Fruit fly (Drosophila melanogaster) whole organism, embryonic: ENCODE data around the gene cmet.

ENCODE experiments used
- Atf-2 ChIP-seq: fragments of 200-800 bp; sonication (Bioruptor generic); optimal IDR thresholded peaks from 2 replicates; lab custom pipeline; 2016; ENCODE audit warnings: missing biosample characterization, missing genetic modification characterization
- Awh ChIP-seq: fragments of 200-800 bp; sonication (Bioruptor generic); IDR thresholded peaks from 2 replicates; pipeline ENCODE4, ENCODE4 v1.3.6; 2022; ENCODE audit warnings: missing biosample characterization, missing genetic modification characterization
- Bgb ChIP-seq: fragments of 200-800 bp; sonication (Bioruptor generic); IDR thresholded peaks from 2 replicates; pipeline ENCODE4 v1.3.6; 2022; ENCODE audit warnings: missing biosample characterization, missing genetic modification characterization; ENCODE audit not compliant: partially characterized antibody
- CG10209 ChIP-seq: fragments of 200-800 bp; sonication (Bioruptor generic); optimal IDR thresholded peaks from 3 replicates; lab custom pipeline; 2017; ENCODE audit warnings: missing biosample characterization, mild to moderate bottlenecking, missing genetic modification characterization, missing genetic modification reagents
- CG11085 ChIP-seq: fragments of 200-800 bp; sonication (Bioruptor generic); IDR thresholded peaks from 2 replicates; pipeline ENCODE4 v1.3.6; 2022; ENCODE audit warnings: missing biosample characterization, missing genetic modification characterization
- CG12071 ChIP-seq: fragments of 200-800 bp; sonication (Bioruptor generic); optimal IDR thresholded peaks from 3 replicates; lab custom pipeline; 2018; ENCODE audit warnings: missing biosample characterization, mild to moderate bottlenecking, missing genetic modification characterization
- CG12659 ChIP-seq: fragments of 200-800 bp; sonication (Bioruptor generic); optimal IDR thresholded peaks from 3 replicates; lab custom pipeline; 2017; ENCODE audit warnings: mild to moderate bottlenecking, missing biosample characterization, missing genetic modification reagents, missing genetic modification characterization
- CG13287 ChIP-seq: fragments of 200-800 bp; sonication (Bioruptor generic); IDR thresholded peaks from 2 replicates; pipeline ENCODE4 v1.3.6; 2022; ENCODE audit warnings: missing biosample characterization, missing genetic modification characterization; ENCODE audit not compliant: partially characterized antibody
- CG15601 ChIP-seq: fragments of 200-800 bp; sonication (Bioruptor generic); optimal IDR thresholded peaks from 3 replicates; lab custom pipeline; 2019; ENCODE audit warnings: missing biosample characterization, mild to moderate bottlenecking, missing genetic modification characterization, moderate library complexity
- CG17385 ChIP-seq: fragments of 200-800 bp; sonication (Bioruptor generic); optimal IDR thresholded peaks from 3 replicates; lab custom pipeline; 2018; ENCODE audit warnings: missing biosample characterization, mild to moderate bottlenecking, missing genetic modification characterization
- CG2889 ChIP-seq: fragments of 200-800 bp; sonication (Bioruptor generic); IDR thresholded peaks from 3 replicates; pipeline ENCODE4 v1.3.6; 2022; ENCODE audit warnings: missing biosample characterization, missing genetic modification characterization
- CG4617 ChIP-seq: fragments of 200-800 bp; sonication (Bioruptor generic); optimal IDR thresholded peaks from 3 replicates; lab custom pipeline; 2016; ENCODE audit warnings: missing biosample characterization, missing genetic modification characterization, borderline replicate concordance
- CG5245 ChIP-seq: fragments of 200-800 bp; sonication (Bioruptor generic); optimal IDR thresholded peaks from 3 replicates; lab custom pipeline; 2016; ENCODE audit warnings: missing biosample characterization, missing genetic modification characterization
- CG7556 ChIP-seq: fragments of 200-800 bp; sonication (Bioruptor generic); optimal IDR thresholded peaks from 2 replicates; lab custom pipeline; 2017; ENCODE audit warnings: missing biosample characterization, mild to moderate bottlenecking, missing genetic modification characterization
- CG9727 ChIP-seq: fragments of 200-800 bp; sonication (Bioruptor generic); optimal IDR thresholded peaks from 3 replicates; lab custom pipeline; 2017; ENCODE audit warnings: missing biosample characterization, mild to moderate bottlenecking, missing genetic modification characterization
- Dref ChIP-seq: fragments of 200-800 bp; sonication (Bioruptor generic); IDR thresholded peaks from 2 replicates; pipeline ENCODE4 v1.3.6; 2022; ENCODE audit warnings: missing biosample characterization, missing genetic modification characterization
- E2f2 ChIP-seq: fragments of 200-800 bp; sonication (Bioruptor generic); IDR thresholded peaks from 2 replicates; pipeline ENCODE4 v1.3.6; 2022; ENCODE audit warnings: missing biosample characterization, missing genetic modification characterization
- HLH4C ChIP-seq: fragments of 200-800 bp; sonication (Bioruptor generic); IDR thresholded peaks from 3 replicates; pipeline ENCODE4 v1.3.6; 2022; ENCODE audit warnings: missing biosample characterization, missing genetic modification characterization; ENCODE audit not compliant: partially characterized antibody
- Hey ChIP-seq: fragments of 200-800 bp; sonication (Bioruptor generic); optimal IDR thresholded peaks from 3 replicates; lab custom pipeline; 2018; ENCODE audit warnings: missing biosample characterization, mild to moderate bottlenecking, missing genetic modification characterization
- Hr51 ChIP-seq, 2 experiments: fragments of 200-800 bp; sonication (Bioruptor generic); optimal IDR thresholded peaks; 2 replicates in 1 of 2; 3 replicates in 1 of 2; lab custom pipeline; 2016 to 2018; ENCODE audit warnings: missing biosample characterization in 2 of 2, missing genetic modification characterization in 2 of 2, mild to moderate bottlenecking in 1 of 2, moderate library complexity in 1 of 2
- Hsf ChIP-seq: fragments of 200-800 bp; sonication (Bioruptor generic); optimal IDR thresholded peaks from 3 replicates; lab custom pipeline; 2016; ENCODE audit warnings: missing biosample characterization, missing genetic modification characterization
- Lpt ChIP-seq: fragments of >200 bp; optimal IDR thresholded peaks from 2 replicates; lab custom pipeline; 2018; ENCODE audit warnings: missing biosample characterization, missing genetic modification characterization
- MESR4 ChIP-seq: fragments of 200-800 bp; sonication (Bioruptor generic); optimal IDR thresholded peaks from 2 replicates; lab custom pipeline; 2018; ENCODE audit warnings: missing biosample characterization, mild to moderate bottlenecking, missing genetic modification characterization, moderate library complexity
- NfI ChIP-seq: fragments of 200-800 bp; sonication (Bioruptor generic); optimal IDR thresholded peaks from 3 replicates; lab custom pipeline; 2018; ENCODE audit warnings: missing biosample characterization, mild to moderate bottlenecking, missing genetic modification characterization, moderate library complexity
- Oli ChIP-seq: fragments of 200-800 bp; sonication (Bioruptor generic); optimal IDR thresholded peaks from 2 replicates; lab custom pipeline; 2018; ENCODE audit warnings: missing biosample characterization, mild to moderate bottlenecking, missing genetic modification characterization, moderate library complexity
- Poxn ChIP-seq: fragments of 200-800 bp; sonication (Bioruptor generic); IDR thresholded peaks from 2 replicates; pipeline ENCODE4 v1.3.6; 2022; ENCODE audit warnings: missing biosample characterization, missing genetic modification characterization
- Rx ChIP-seq: fragments of 200-800 bp; sonication (Bioruptor generic); IDR thresholded peaks from 2 replicates; pipeline ENCODE4 v1.3.6; 2022; ENCODE audit warnings: missing biosample characterization, missing genetic modification characterization
- al ChIP-seq: fragments of 200-800 bp; sonication (Bioruptor generic); IDR thresholded peaks from 2 replicates; pipeline ENCODE4 v1.3.6; 2022; ENCODE audit warnings: missing biosample characterization, missing genetic modification characterization
- ash1 ChIP-seq: fragments of 200-800 bp; sonication (Bioruptor generic); optimal IDR thresholded peaks from 2 replicates; lab custom pipeline; 2018; ENCODE audit warnings: missing biosample characterization, mild to moderate bottlenecking, missing genetic modification characterization
- cg ChIP-seq: fragments of 200-800 bp; sonication (Bioruptor generic); optimal IDR thresholded peaks from 3 replicates; lab custom pipeline; 2019; ENCODE audit warnings: missing biosample characterization, mild to moderate bottlenecking, missing genetic modification characterization, moderate library complexity
- danr ChIP-seq: fragments of 200-800 bp; sonication (Bioruptor generic); IDR thresholded peaks from 2 replicates; pipeline ENCODE4 v1.3.6; 2022; ENCODE audit warnings: missing biosample characterization, missing genetic modification characterization
- gce ChIP-seq: fragments of 200-800 bp; sonication (Bioruptor generic); IDR thresholded peaks from 3 replicates; pipeline ENCODE4 v1.3.6; 2022; ENCODE audit warnings: missing biosample characterization, missing genetic modification characterization
- gsb-n ChIP-seq: fragments of 200-800 bp; sonication (Bioruptor generic); optimal IDR thresholded peaks from 3 replicates; lab custom pipeline; 2018; ENCODE audit warnings: missing biosample characterization, mild to moderate bottlenecking, missing genetic modification characterization
- ind ChIP-seq: fragments of 200-800 bp; sonication (Bioruptor generic); optimal IDR thresholded peaks from 3 replicates; lab custom pipeline; 2016; ENCODE audit warnings: missing biosample characterization, missing genetic modification characterization
- inv ChIP-seq: fragments of 200-800 bp; sonication (Bioruptor generic); IDR thresholded peaks from 2 replicates; pipeline ENCODE4 v1.3.6; 2022; ENCODE audit warnings: missing biosample characterization, missing genetic modification characterization; ENCODE audit not compliant: partially characterized antibody
- knrl ChIP-seq: fragments of 200-800 bp; sonication (Bioruptor generic); IDR thresholded peaks from 3 replicates; pipeline ENCODE4 v1.3.6; 2022; ENCODE audit warnings: missing biosample characterization, missing genetic modification characterization; ENCODE audit not compliant: partially characterized antibody
- lilli ChIP-seq: fragments of 200-800 bp; sonication (Bioruptor generic); optimal IDR thresholded peaks from 3 replicates; lab custom pipeline; 2016; ENCODE audit warnings: missing biosample characterization, missing genetic modification characterization
- nerfin-1 ChIP-seq: fragments of 200-800 bp; sonication (Bioruptor generic); optimal IDR thresholded peaks from 3 replicates; lab custom pipeline; 2019; ENCODE audit warnings: missing biosample characterization, mild to moderate bottlenecking, missing genetic modification characterization, moderate library complexity
- oc ChIP-seq: fragments of 200-800 bp; sonication (Bioruptor generic); optimal IDR thresholded peaks from 2 replicates; lab custom pipeline; 2018; ENCODE audit warnings: missing biosample characterization, mild to moderate bottlenecking, missing genetic modification characterization, moderate library complexity
- odd ChIP-seq: fragments of 200-800 bp; sonication (Bioruptor generic); optimal IDR thresholded peaks from 2 replicates; lab custom pipeline; 2017; ENCODE audit warnings: missing biosample characterization, mild to moderate bottlenecking, missing genetic modification characterization
- psq ChIP-seq: fragments of 200-800 bp; sonication (Bioruptor generic); optimal IDR thresholded peaks from 2 replicates; lab custom pipeline; 2017; ENCODE audit warnings: missing biosample characterization, missing genetic modification characterization
- row ChIP-seq: fragments of 200-800 bp; sonication (Bioruptor generic); IDR thresholded peaks from 3 replicates; pipeline ENCODE4 v1.3.6; 2022; ENCODE audit warnings: missing biosample characterization, missing genetic modification characterization
- sna ChIP-seq: fragments of 200-800 bp; sonication (Bioruptor generic); IDR thresholded peaks from 2 replicates; pipeline ENCODE4 v1.3.6; 2022; ENCODE audit warnings: missing biosample characterization, missing genetic modification characterization; ENCODE audit not compliant: partially characterized antibody
- sob ChIP-seq: fragments of 200-800 bp; sonication (Bioruptor generic); IDR thresholded peaks from 2 replicates; pipeline ENCODE4 v1.3.6; 2022; ENCODE audit warnings: missing biosample characterization, missing genetic modification characterization
- trh ChIP-seq: fragments of 200-800 bp; sonication (Bioruptor generic); optimal IDR thresholded peaks from 2 replicates; lab custom pipeline; 2016; ENCODE audit warnings: missing biosample characterization, missing genetic modification characterization
- zfh1 ChIP-seq: fragments of 200-800 bp; sonication (Bioruptor generic); IDR thresholded peaks from 3 replicates; pipeline ENCODE4 v1.3.6; 2022; ENCODE audit warnings: missing biosample characterization, missing genetic modification characterization

The cmet gene

dm6 chr2L:11296483-11296882, 27.7 kb upstream of the cmet start (continued):
- TF ChIP-seq nerfin-1 (tag; lab: Kevin White, UChicago) (peak; percentile 17), danr (GFP tag; lab: Robert Waterston, UW) (no peak), trh (GFP tag; lab: Kevin White, UChicago) (no peak)

dm6 chr2L:11295762-11296161, 27.0 kb upstream of the cmet start:
- TF ChIP-seq Hey (tag; lab: Kevin White, UChicago) (peak; percentile 91), CG7556 (GFP tag; lab: Kevin White, UChicago) (no peak), gsb-n (tag; lab: Kevin White, UChicago) (no peak), lilli (no peak), oc (tag; lab: Kevin White, UChicago) (peak; percentile 51)
- TF ChIP-seq, all 482 proteins: peak for 2

- TF ChIP-seq cg (GFP tag; lab: Kevin White, UChicago) (no peak), ind (GFP tag; lab: Kevin White, UChicago) (no peak), al (GFP tag; lab: Robert Waterston, UW) (no peak)
Measured at dm6 chr2L:11285606-11286005, 16.8 kb upstream of the cmet start, which contains the start of gene Osi21. TSS of gene Osi21 (minus strand) at chr2L:11285706.

dm6 chr2L:11281930-11282329, 13.1 kb upstream of the cmet start, which contains the start of gene mre11:
TSS of gene mre11 (plus strand) at chr2L:11282090.
- TF ChIP-seq CG13287 (peak; percentile 92), Hsf (GFP tag; lab: Kevin White, UChicago) (no peak), row (GFP tag; lab: Robert Waterston, UW) (no peak), NfI (GFP tag; lab: Kevin White, UChicago) (no peak), gce (GFP tag; lab: Robert Waterston, UW) (no peak), Poxn (GFP tag; lab: Robert Waterston, UW) (no peak), inv (peak; percentile 58), Bgb (GFP tag; lab: Robert Waterston, UW) (peak; percentile 84), CG17385 (GFP tag; lab: Kevin White, UChicago) (no peak), sob (GFP tag; lab: Robert Waterston, UW) (no peak), Dref (GFP tag; lab: Robert Waterston, UW) (peak; percentile 79), zfh1 (GFP tag; lab: Robert Waterston, UW) (no peak), sna (peak; percentile 90), Rx (GFP tag; lab: Robert Waterston, UW) (no peak), Atf-2 (GFP tag; lab: Kevin White, UChicago) (no peak), CG12071 (GFP tag; lab: Kevin White, UChicago) (no peak), CG15601 (tag; lab: Kevin White, UChicago) (no peak), psq (no peak), Lpt (GFP tag; lab: Kevin White, UChicago) (no peak), CG11085 (GFP tag; lab: Robert Waterston, UW) (no peak), CG4617 (GFP tag; lab: Kevin White, UChicago) (peak; percentile 22), HLH4C (GFP tag; lab: Robert Waterston, UW) (peak; percentile 95), MESR4 (GFP tag; lab: Kevin White, UChicago) (peak; percentile 71), CG5245 (GFP tag; lab: Kevin White, UChicago) (no peak), Awh (GFP tag; lab: Robert Waterston, UW) (no peak), odd (GFP tag; lab: Kevin White, UChicago) (no peak), CG2889 (GFP tag; lab: Robert Waterston, UW) (no peak), CG10209 (no peak), Oli (tag; lab: Kevin White, UChicago) (no peak), CG9727 (GFP tag; lab: Kevin White, UChicago) (no peak), knrl (GFP tag; lab: Robert Waterston, UW) (peak; percentile 60; the same call in 2 of the 3 replicates), E2f2 (GFP tag; lab: Robert Waterston, UW) (peak; percentile 92), ash1 (GFP tag; lab: Kevin White, UChicago) (no peak), Hr51 (GFP tag; optimal IDR thresholded peaks at IDR 0.05; lab: Kevin White, UChicago) (no peak), CG12659 (no peak)
